Worm (Caenorhabditis elegans) whole organism, mixed stage, embryonic: ENCODE results near the gene F41H8.1.

Experiments used
- M03D4.4 ChIP-seq: sonication (generic microtip); optimal IDR thresholded peaks from 2 replicates; lab custom pipeline; 2017; ENCODE audit warnings: mild to moderate bottlenecking, missing genetic modification characterization, missing compliant biosample characterization
- bed-3 ChIP-seq: fragments of 200-800 bp; sonication (Bioruptor generic); optimal IDR thresholded peaks from 3 replicates; lab custom pipeline; 2018; ENCODE audit warnings: mild to moderate bottlenecking, missing genetic modification characterization, moderate library complexity, missing compliant biosample characterization
- blmp-1 ChIP-seq: fragments of 150-350 bp; optimal IDR thresholded peaks from 2 replicates; lab custom pipeline; 2014; ENCODE audit warnings: missing biosample characterization, missing genetic modification characterization
- ceh-39 ChIP-seq: fragments of 150-350 bp; optimal IDR thresholded peaks from 2 replicates; lab custom pipeline; 2014; ENCODE audit warnings: missing biosample characterization, missing genetic modification characterization
- ceh-43 ChIP-seq: fragments of 200-800 bp; sonication (Bioruptor generic); optimal IDR thresholded peaks from 2 replicates; lab custom pipeline; 2018; ENCODE audit warnings: mild to moderate bottlenecking, missing genetic modification characterization, moderate library complexity, missing compliant biosample characterization
- ceh-83 ChIP-seq: fragments of 200-800 bp; sonication (Bioruptor generic); optimal IDR thresholded peaks from 2 replicates; lab custom pipeline; 2018; ENCODE audit warnings: mild to moderate bottlenecking, missing genetic modification characterization, missing compliant biosample characterization
- cnd-1 ChIP-seq: fragments of 200-800 bp; sonication (Bioruptor generic); optimal IDR thresholded peaks from 2 replicates; lab custom pipeline; 2018; ENCODE audit warnings: mild to moderate bottlenecking, missing genetic modification characterization, missing compliant biosample characterization
- drap-1 ChIP-seq: fragments of 200-800 bp; sonication (Bioruptor generic); optimal IDR thresholded peaks from 3 replicates; lab custom pipeline; 2018; ENCODE audit warnings: mild to moderate bottlenecking, missing genetic modification characterization, missing compliant biosample characterization
- elt-1 ChIP-seq: sonication (generic microtip); optimal IDR thresholded peaks from 2 replicates; lab custom pipeline; 2017; ENCODE audit warnings: missing genetic modification characterization, mild to moderate bottlenecking, missing compliant biosample characterization, antibody characterized with exemption, moderate library complexity, borderline replicate concordance; ENCODE audit not compliant: insufficient read depth
- elt-3 ChIP-seq: fragments of 150-350 bp; optimal IDR thresholded peaks from 2 replicates; lab custom pipeline; 2014; ENCODE audit warnings: missing biosample characterization, missing genetic modification characterization
- flh-1 ChIP-seq: fragments of 200-800 bp; sonication (Bioruptor generic); optimal IDR thresholded peaks from 2 replicates; lab custom pipeline; 2018; ENCODE audit warnings: mild to moderate bottlenecking, missing genetic modification characterization, moderate library complexity, missing compliant biosample characterization
- ham-2 ChIP-seq: fragments of 200-800 bp; sonication (Bioruptor generic); optimal IDR thresholded peaks from 2 replicates; lab custom pipeline; 2018; ENCODE audit warnings: mild to moderate bottlenecking, missing genetic modification characterization, missing compliant biosample characterization
- hlh-1 ChIP-seq: fragments of 150-350 bp; optimal IDR thresholded peaks from 2 replicates; lab custom pipeline; 2014; ENCODE audit warnings: missing biosample characterization, missing genetic modification reagents, missing genetic modification characterization
- lin-13 ChIP-seq: fragments of 150-350 bp; optimal IDR thresholded peaks from 2 replicates; lab custom pipeline; 2014; ENCODE audit warnings: missing biosample characterization, missing genetic modification characterization
- lsy-2 ChIP-seq: fragments of 150-350 bp; optimal IDR thresholded peaks from 2 replicates; lab custom pipeline; 2014; ENCODE audit warnings: missing biosample characterization, missing genetic modification characterization
- mls-2 ChIP-seq: sonication (generic microtip); optimal IDR thresholded peaks from 2 replicates; lab custom pipeline; 2016; ENCODE audit warnings: mild to moderate bottlenecking, missing genetic modification characterization, moderate library complexity, missing compliant biosample characterization
- nhr-12 ChIP-seq: fragments of 150-350 bp; optimal IDR thresholded peaks from 2 replicates; lab custom pipeline; 2014; ENCODE audit warnings: missing biosample characterization, missing genetic modification characterization
- nhr-2 ChIP-seq: fragments of 150-350 bp; optimal IDR thresholded peaks from 2 replicates; lab custom pipeline; 2014; ENCODE audit warnings: missing biosample characterization, missing genetic modification characterization
- nhr-237 ChIP-seq: fragments of 150-350 bp; optimal IDR thresholded peaks from 2 replicates; lab custom pipeline; 2014; ENCODE audit warnings: missing biosample characterization, missing genetic modification characterization
- nhr-28 ChIP-seq: fragments of 150-350 bp; optimal IDR thresholded peaks from 2 replicates; lab custom pipeline; 2014; ENCODE audit warnings: missing biosample characterization, missing genetic modification characterization
- nhr-76 ChIP-seq: sonication (generic microtip); optimal IDR thresholded peaks from 2 replicates; lab custom pipeline; 2017; ENCODE audit warnings: missing biosample characterization, missing genetic modification characterization
- sem-2 ChIP-seq: fragments of 200-800 bp; sonication (Bioruptor generic); optimal IDR thresholded peaks from 2 replicates; lab custom pipeline; 2018; ENCODE audit warnings: mild to moderate bottlenecking, missing genetic modification characterization, missing compliant biosample characterization
- sptf-1 ChIP-seq: sonication (generic microtip); optimal IDR thresholded peaks from 2 replicates; lab custom pipeline; 2017; ENCODE audit warnings: mild to moderate bottlenecking, missing genetic modification characterization, moderate library complexity, missing compliant biosample characterization
- unc-120 ChIP-seq: sonication (generic microtip); optimal IDR thresholded peaks from 2 replicates; lab custom pipeline; 2017; ENCODE audit warnings: missing genetic modification characterization, missing compliant biosample characterization; ENCODE audit not compliant: poor library complexity, severe bottlenecking
- unc-39 ChIP-seq: fragments of 150-350 bp; optimal IDR thresholded peaks from 2 replicates; lab custom pipeline; 2014; ENCODE audit warnings: missing biosample characterization, missing genetic modification characterization
- zip-8 ChIP-seq: fragments of 150-350 bp; optimal IDR thresholded peaks from 2 replicates; lab custom pipeline; 2014; ENCODE audit warnings: missing biosample characterization, missing genetic modification characterization
- ztf-11 ChIP-seq: fragments of 150-350 bp; optimal IDR thresholded peaks from 2 replicates; lab custom pipeline; 2014; ENCODE audit warnings: missing biosample characterization, missing genetic modification characterization

The F41H8.1 gene

ce11 chrV:871029-871428, 37.6 kb downstream of the F41H8.1 start, which contains the start of gene T02B11.4:
Gene T02B11.4, minus strand, starts transcription at chrV:871129.
- TF ChIP-seq nhr-28 (tag; lab: Kevin White, UChicago) (no peak), ceh-83 (GFP tag; lab: Kevin White, UChicago) (no peak), ceh-39 (tag; lab: Kevin White, UChicago) (no peak), lin-13 (no peak), sem-2 (no peak), nhr-76 (no peak), flh-1 (GFP tag; lab: Kevin White, UChicago) (no peak), unc-39 (tag; lab: Kevin White, UChicago) (no peak), unc-120 (tag; lab: Kevin White, UChicago) (no peak), nhr-12 (tag; lab: Kevin White, UChicago) (no peak), elt-1 (no peak), elt-3 (no peak)

- TF ChIP-seq bed-3: no peak
Measured at ce11 chrV:875945-876344, 42.5 kb downstream of the F41H8.1 start, which contains the start of gene T02B11.9. Gene T02B11.9, plus strand, starts transcription at chrV:876245.

ce11 chrV:878567-878966, 45.1 kb downstream of the F41H8.1 start, which contains the start of gene T02B11.8:
Gene T02B11.8, minus strand, starts transcription at chrV:878667.
- TF ChIP-seq nhr-28 (tag; lab: Kevin White, UChicago) (no peak), sptf-1 (tag; lab: Kevin White, UChicago) (no peak), lsy-2 (tag; lab: Kevin White, UChicago) (no peak), nhr-237 (tag; lab: Kevin White, UChicago) (no peak), ztf-11 (tag; lab: Kevin White, UChicago) (no peak), mls-2 (tag; lab: Kevin White, UChicago) (no peak), flh-1 (GFP tag; lab: Kevin White, UChicago) (no peak), blmp-1 (tag; lab: Kevin White, UChicago) (no peak), unc-120 (tag; lab: Kevin White, UChicago) (no peak), drap-1 (no peak), sem-2 (no peak)

ce11 chrV:879171-879570, 45.7 kb downstream of the F41H8.1 start, which contains the start of gene srg-53:
Gene srg-53, plus strand, starts transcription at chrV:879471.
- TF ChIP-seq nhr-28 (tag; lab: Kevin White, UChicago) (no peak), ceh-83 (GFP tag; lab: Kevin White, UChicago) (no peak), zip-8 (tag; lab: Kevin White, UChicago) (no peak), flh-1 (GFP tag; lab: Kevin White, UChicago) (no peak), ceh-43 (no peak), lsy-2 (tag; lab: Kevin White, UChicago) (no peak), ztf-11 (tag; lab: Kevin White, UChicago) (no peak), hlh-1 (tag; lab: Kevin White, UChicago) (no peak), cnd-1 (tag; lab: Kevin White, UChicago) (no peak), M03D4.4 (tag; lab: Kevin White, UChicago) (no peak)

ce11 chrV:884324-884723, 50.9 kb downstream of the F41H8.1 start, which contains the start of gene srj-38:
Gene srj-38, minus strand, starts transcription at chrV:884424.
- no peak for TF ChIP-seq sptf-1 (tag; lab: Kevin White, UChicago)
- TF ChIP-seq ceh-83 (GFP tag; lab: Kevin White, UChicago): no peak
- no peak for TF ChIP-seq sem-2
- no peak for TF ChIP-seq nhr-28 (tag; lab: Kevin White, UChicago)
- TF ChIP-seq nhr-2 (tag; lab: Kevin White, UChicago): no peak
- no peak for TF ChIP-seq ham-2 (GFP tag; lab: Kevin White, UChicago)
